Worm (Caenorhabditis elegans): Measurements from ENCODE around the gene tag-267.

Gene tag-267

DNA sequence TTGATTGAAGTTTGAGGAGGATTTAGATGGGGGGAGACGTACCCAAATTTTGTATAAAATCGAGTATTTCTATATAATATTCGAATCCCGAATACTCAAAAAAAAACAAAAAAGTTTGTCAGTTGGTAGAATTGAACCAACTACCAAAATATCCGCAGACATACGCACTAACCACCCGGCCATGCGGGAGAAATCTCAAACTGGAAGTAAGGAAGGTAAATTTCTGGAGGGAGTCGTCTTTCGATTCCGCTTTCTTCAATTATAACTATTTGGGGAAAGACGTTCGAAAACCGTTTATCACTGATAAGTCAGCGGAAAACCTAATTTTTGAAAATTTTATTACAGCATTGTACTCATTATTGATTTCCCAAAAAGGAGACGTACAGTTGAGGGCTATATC, 11.6 kb upstream of the tag-267 start:
- TF ChIP-seq dox-1 (GFP tag; IDR thresholded peaks at IDR 0.05) = 0 out of 2 replicates have a peak, but pooled peaks have one; percentile 21
- peak; percentile 65 for TF ChIP-seq nfyb-1 (GFP tag; IDR thresholded peaks at IDR 0.05)
- peak; percentile 44 for TF ChIP-seq hmg-1.2 (GFP tag; IDR thresholded peaks at IDR 0.05)
- TF ChIP-seq rpc-1 (optimal IDR thresholded peaks at IDR 0.05) = peak; percentile 6
- TF ChIP-seq rpc-1 (tag; optimal IDR thresholded peaks at IDR 0.05) = peak; percentile 47
- TF ChIP-seq lin-26 (GFP tag; IDR thresholded peaks at IDR 0.05) = peak; percentile 54
- TF ChIP-seq aptf-3 (GFP tag; IDR thresholded peaks at IDR 0.05) = 0 out of 2 replicates have a peak, but pooled peaks have one; percentile 31
- 0 out of 2 replicates have a peak, but pooled peaks have one; percentile 42 for TF ChIP-seq Y53G8AR.9 (GFP tag; conservative IDR thresholded peaks at IDR 0.05)
- TF ChIP-seq Y56A3A.18 (GFP tag; IDR thresholded peaks at IDR 0.05) = peak; percentile 75; the same call in 1 of the 2 replicates
- peak; percentile 84 for TF ChIP-seq tbp1 (GFP tag; optimal IDR thresholded peaks at IDR 0.05)
- peak; percentile 58 for TF ChIP-seq B0261.1 (tag; optimal IDR thresholded peaks at IDR 0.05)
- 0 out of 2 replicates have a peak, but pooled peaks have one; percentile 57 for TF ChIP-seq ztf-25 (GFP tag; IDR thresholded peaks at IDR 0.05)
- TF ChIP-seq mcd-1 (GFP tag; IDR thresholded peaks at IDR 0.05) = peak; percentile 49

DNA sequence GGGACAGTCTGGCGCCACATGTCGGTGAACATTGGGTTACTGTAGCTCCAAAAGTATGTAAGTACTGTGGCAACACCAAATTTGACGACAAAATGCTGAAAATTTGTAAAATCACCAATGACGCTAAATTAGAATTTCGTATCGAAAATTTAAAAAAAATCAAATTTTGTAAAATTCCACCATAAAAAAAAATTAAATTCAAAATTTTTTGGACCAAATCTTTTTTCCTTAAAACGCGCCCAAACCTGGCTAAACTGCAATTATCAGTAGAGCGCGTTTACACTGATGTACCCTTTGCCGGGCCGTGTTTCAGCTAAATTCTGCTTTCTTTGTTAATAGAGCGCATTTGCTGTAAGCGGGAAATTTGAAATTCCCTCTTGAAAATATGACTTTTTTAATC, 9.2 kb upstream of the tag-267 start, which contains the start of gene T19C3.6:
TSS of gene T19C3.6 (minus strand) at position 101 of the 400 bp plus-strand sequence.
- no peak for TF ChIP-seq lir-1 (GFP tag; conservative IDR thresholded peaks at IDR 0.05)
- peak; percentile 45; the same call in 1 of the 2 replicates for TF ChIP-seq mcd-1 (GFP tag; IDR thresholded peaks at IDR 0.05)
- peak; percentile 35 for TF ChIP-seq him-1 (tag; optimal IDR thresholded peaks at IDR 0.05)
- no peak for TF ChIP-seq snpc-1.3 (tag; optimal IDR thresholded peaks at IDR 0.05; ENCODE audit: insufficient read depth)
- no peak for TF ChIP-seq ZK185.1 (tag; optimal IDR thresholded peaks at IDR 0.05; ENCODE audit: poor library complexity, severe bottlenecking)
- no peak for TF ChIP-seq bed-1 (GFP tag; IDR thresholded peaks at IDR 0.05)
- TF ChIP-seq nhr-90 (tag; optimal IDR thresholded peaks at IDR 0.05) = no peak
- peak; percentile 36 for TF ChIP-seq lsl-1 (GFP tag; optimal IDR thresholded peaks at IDR 0.05)

- TF ChIP-seq chd-7 (tag; optimal IDR thresholded peaks at IDR 0.05) = no peak
- TF ChIP-seq ztf-18 (tag; optimal IDR thresholded peaks at IDR 0.05) = peak; percentile 91
- no peak for TF ChIP-seq dox-1 (GFP tag; IDR thresholded peaks at IDR 0.05)
- TF ChIP-seq ztf-3 (GFP tag; optimal IDR thresholded peaks at IDR 0.05) = no peak
- peak; percentile 35 for TF ChIP-seq lsl-1 (GFP tag; optimal IDR thresholded peaks at IDR 0.05)
- TF ChIP-seq B0336.3 (GFP tag; IDR thresholded peaks at IDR 0.05) = no peak
- no peak for TF ChIP-seq rec-8 (tag; optimal IDR thresholded peaks at IDR 0.05)
- TF ChIP-seq ets-4 (GFP tag; optimal IDR thresholded peaks at IDR 0.05) = no peak
- TF ChIP-seq nhr-179 (tag; optimal IDR thresholded peaks at IDR 0.05) = no peak
- TF ChIP-seq nfya-2 (GFP tag; IDR thresholded peaks at IDR 0.05) = no peak
- TF ChIP-seq ceh-100 (GFP tag; IDR thresholded peaks at IDR 0.05) = no peak
- TF ChIP-seq F39B2.1 (GFP tag; IDR thresholded peaks at IDR 0.05) = no peak
- no peak for TF ChIP-seq unc-62 (GFP tag; optimal IDR thresholded peaks at IDR 0.05)
- TF ChIP-seq F37B4.10 (GFP tag; IDR thresholded peaks at IDR 0.05) = no peak
- no peak for TF ChIP-seq F57C9.4 (tag; optimal IDR thresholded peaks at IDR 0.05)
- TF ChIP-seq madf-10 (tag; optimal IDR thresholded peaks at IDR 0.05) = no peak
- TF ChIP-seq nhr-90 (tag; optimal IDR thresholded peaks at IDR 0.05) = no peak
- no peak for TF ChIP-seq F10E7.11 (tag; optimal IDR thresholded peaks at IDR 0.05)
- TF ChIP-seq K12H6.12 (tag; optimal IDR thresholded peaks at IDR 0.05) = no peak
- TF ChIP-seq F23B12.7 (tag; optimal IDR thresholded peaks at IDR 0.05; ENCODE audit: insufficient read depth) = no peak
- TF ChIP-seq nhr-120 (GFP tag; IDR thresholded peaks at IDR 0.05) = no peak
- no peak for TF ChIP-seq madf-3 (GFP tag; IDR thresholded peaks at IDR 0.05)
- no peak for TF ChIP-seq T26A5.8 (tag; optimal IDR thresholded peaks at IDR 0.05)
- TF ChIP-seq bed-1 (GFP tag; IDR thresholded peaks at IDR 0.05) = no peak
- no peak for TF ChIP-seq attf-6 (GFP tag; IDR thresholded peaks at IDR 0.05)
- TF ChIP-seq efl-1 (GFP tag; optimal IDR thresholded peaks at IDR 0.05) = peak; percentile 36
- TF ChIP-seq let-607 (tag; optimal IDR thresholded peaks at IDR 0.05) = no peak
- no peak for TF ChIP-seq hmg-20 (GFP tag; IDR thresholded peaks at IDR 0.05)
- no peak for TF ChIP-seq mes-4 (tag; optimal IDR thresholded peaks at IDR 0.05)
- no peak for TF ChIP-seq ama-1 (optimal IDR thresholded peaks at IDR 0.05)
- TF ChIP-seq ama-1 (GFP tag; optimal IDR thresholded peaks at IDR 0.05) = no peak
These were observed 6.0 kb upstream of the tag-267 start, which contains the start of gene fem-2 for ce11 chrIII:634618-635017. fem-2 (minus strand) TSS chrIII:634626.
